Worm (Caenorhabditis elegans): Measurements from ENCODE around the gene F56F10.1.

DNA sequence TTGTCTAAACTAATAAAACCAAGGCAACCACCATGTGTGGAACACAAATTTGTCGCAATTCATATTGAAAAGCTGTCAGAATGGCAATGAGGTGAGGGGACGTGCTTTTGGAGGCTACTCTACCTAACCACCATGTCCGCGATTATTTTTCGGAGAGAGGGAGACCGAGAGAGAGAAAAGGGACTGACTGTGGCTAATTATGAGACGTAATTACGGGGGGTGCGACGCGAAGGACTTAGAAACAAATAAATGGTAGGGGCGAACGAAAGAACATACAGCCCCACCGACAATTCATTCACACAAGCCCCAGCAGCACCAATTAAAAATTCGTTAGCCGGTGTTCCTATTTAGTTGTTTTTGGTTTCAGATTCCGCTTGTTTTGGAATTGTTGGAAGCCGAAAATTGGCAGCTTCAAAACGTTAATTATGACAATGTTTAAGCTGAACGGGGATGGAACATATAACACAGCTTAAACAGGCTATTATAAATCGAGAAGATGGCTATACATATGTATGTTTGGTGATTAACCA, 19.6 kb upstream of the F56F10.1 start:
- TF ChIP-seq unc-55 (GFP tag; optimal IDR thresholded peaks at IDR 0.05) (no peak), ama-1 (optimal IDR thresholded peaks at IDR 0.05) (no peak), fkh-10 (GFP tag; optimal IDR thresholded peaks at IDR 0.05) (no peak), hlh-30 (tag; optimal IDR thresholded peaks at IDR 0.05; ENCODE audit: insufficient read depth) (no peak), unc-86 (tag; optimal IDR thresholded peaks at IDR 0.05) (no peak), ref-2 (tag; optimal IDR thresholded peaks at IDR 0.05) (no peak), ceh-45 (GFP tag; IDR thresholded peaks at IDR 0.05) (no peak), fax-1 (tag; optimal IDR thresholded peaks at IDR 0.05) (no peak), mec-3 (tag; optimal IDR thresholded peaks at IDR 0.05; ENCODE audit: borderline replicate concordance) (no peak)
